Fruit fly (Drosophila melanogaster) whole organism, embryonic: ENCODE results near the gene CG10283.
A peak's percentile ranks its signal among the peaks of the same experiment; 100 is the strongest.

ENCODE experiments used
- Abd-B ChIP-seq: fragments of 200-800 bp; sonication (Bioruptor generic); optimal IDR thresholded peaks from 2 replicates; lab custom pipeline; 2018; ENCODE audit warnings: missing biosample characterization, mild to moderate bottlenecking, missing genetic modification characterization, moderate library complexity
- Blimp-1 ChIP-seq: fragments of 200-800 bp; sonication (Bioruptor generic); optimal IDR thresholded peaks from 3 replicates; lab custom pipeline; 2018; ENCODE audit warnings: missing biosample characterization, missing genetic modification characterization, mild to moderate bottlenecking, moderate library complexity, missing genetic modification reagents
- CG10959 ChIP-seq: fragments of 200-800 bp; sonication (Bioruptor generic); IDR thresholded peaks from 2 replicates; pipeline ENCODE4 v1.3.6; 2022; ENCODE audit warnings: missing biosample characterization, missing genetic modification characterization
- CG10979 ChIP-seq: fragments of 200-800 bp; sonication (Bioruptor generic); optimal IDR thresholded peaks from 2 replicates; lab custom pipeline; 2018; ENCODE audit warnings: missing biosample characterization, mild to moderate bottlenecking, missing genetic modification characterization, moderate library complexity
- CG11247 ChIP-seq: fragments of 200-800 bp; sonication (Bioruptor generic); IDR thresholded peaks from 2 replicates; pipeline ENCODE4 v1.3.6; 2022; ENCODE audit warnings: missing biosample characterization, missing genetic modification characterization
- CG12391 ChIP-seq: fragments of 200-800 bp; sonication (Bioruptor generic); optimal IDR thresholded peaks from 3 replicates; lab custom pipeline; 2018; ENCODE audit warnings: missing biosample characterization, mild to moderate bottlenecking, missing genetic modification characterization, moderate library complexity
- CG12744 ChIP-seq: fragments of 200-800 bp; sonication (Bioruptor generic); optimal IDR thresholded peaks from 2 replicates; lab custom pipeline; 2016; ENCODE audit warnings: missing biosample characterization, missing genetic modification characterization
- CG14860 ChIP-seq: fragments of 200-800 bp; sonication (Bioruptor generic); IDR thresholded peaks from 3 replicates; pipeline ENCODE4 v1.3.6; 2022; ENCODE audit warnings: missing biosample characterization, missing genetic modification characterization; ENCODE audit not compliant: partially characterized antibody
- CG16779 ChIP-seq: fragments of 200-800 bp; sonication (Bioruptor generic); IDR thresholded peaks from 2 replicates; pipeline ENCODE4 v1.3.6; 2022; ENCODE audit warnings: missing biosample characterization, missing genetic modification characterization
- CG1792 ChIP-seq: fragments of 200-800 bp; sonication (Bioruptor generic); optimal IDR thresholded peaks from 2 replicates; lab custom pipeline; 2016; ENCODE audit warnings: missing biosample characterization, missing genetic modification characterization
- CG33557 ChIP-seq: fragments of 200-800 bp; sonication (Bioruptor generic); optimal IDR thresholded peaks from 2 replicates; lab custom pipeline; 2019; ENCODE audit warnings: missing biosample characterization, mild to moderate bottlenecking, missing genetic modification characterization, moderate library complexity
- CG34224 ChIP-seq: fragments of 200-800 bp; sonication (Bioruptor generic); IDR thresholded peaks from 3 replicates; pipeline ENCODE4 v1.3.6; 2022; ENCODE audit warnings: missing biosample characterization, missing genetic modification characterization; ENCODE audit not compliant: partially characterized antibody
- CG42726 ChIP-seq: fragments of 200-800 bp; sonication (Bioruptor generic); IDR thresholded peaks from 2 replicates; pipeline ENCODE4 v1.3.6; 2022; ENCODE audit warnings: missing biosample characterization, missing genetic modification characterization; ENCODE audit not compliant: partially characterized antibody
- CG6175 ChIP-seq: fragments of 200-800 bp; sonication (Bioruptor generic); IDR thresholded peaks from 3 replicates; pipeline ENCODE4 v1.3.6; 2022; ENCODE audit warnings: missing biosample characterization, missing genetic modification characterization
- CG6689 ChIP-seq: fragments of 200-800 bp; sonication (Bioruptor generic); IDR thresholded peaks from 2 replicates; pipeline ENCODE4 v1.3.6; 2022; ENCODE audit warnings: missing biosample characterization, missing genetic modification characterization
- CG7271 ChIP-seq: fragments of 200-800 bp; sonication (Bioruptor generic); optimal IDR thresholded peaks from 2 replicates; lab custom pipeline; 2018; ENCODE audit warnings: missing biosample characterization, mild to moderate bottlenecking, missing genetic modification characterization, moderate library complexity
- CG7556 ChIP-seq: fragments of 200-800 bp; sonication (Bioruptor generic); optimal IDR thresholded peaks from 2 replicates; lab custom pipeline; 2017; ENCODE audit warnings: missing biosample characterization, mild to moderate bottlenecking, missing genetic modification characterization
- CG8281 ChIP-seq: fragments of 200-800 bp; sonication (Bioruptor generic); optimal IDR thresholded peaks from 2 replicates; lab custom pipeline; 2018; ENCODE audit warnings: missing biosample characterization, mild to moderate bottlenecking, missing genetic modification characterization, moderate library complexity
- CG8765 ChIP-seq: fragments of 200-800 bp; sonication (Bioruptor generic); IDR thresholded peaks from 2 replicates; pipeline ENCODE4 v1.3.6; 2022; ENCODE audit warnings: missing biosample characterization, missing genetic modification characterization
- CG9609 ChIP-seq: fragments of 200-800 bp; sonication (Bioruptor generic); optimal IDR thresholded peaks from 3 replicates; lab custom pipeline; 2016; ENCODE audit warnings: missing biosample characterization, missing genetic modification characterization
- CG9727 ChIP-seq: fragments of 200-800 bp; sonication (Bioruptor generic); optimal IDR thresholded peaks from 3 replicates; lab custom pipeline; 2017; ENCODE audit warnings: missing biosample characterization, mild to moderate bottlenecking, missing genetic modification characterization
- E2f1 ChIP-seq: fragments of 200-800 bp; sonication (Bioruptor generic); IDR thresholded peaks from 2 replicates; pipeline ENCODE4 v1.3.6; 2022; ENCODE audit warnings: missing biosample characterization, missing genetic modification characterization
- Lim3 ChIP-seq: fragments of 200-800 bp; sonication (Bioruptor generic); IDR thresholded peaks from 2 replicates; pipeline ENCODE4 v1.3.6; 2022; ENCODE audit warnings: missing biosample characterization, missing genetic modification characterization
- Ravus ChIP-seq: fragments of 200-800 bp; sonication (Bioruptor generic); IDR thresholded peaks from 2 replicates; pipeline ENCODE4 v1.3.6; 2022; ENCODE audit warnings: missing biosample characterization, missing genetic modification characterization
- Rfx ChIP-seq: fragments of 200-800 bp; sonication (Bioruptor generic); IDR thresholded peaks from 2 replicates; pipeline ENCODE4 v1.3.6; 2022; ENCODE audit warnings: missing biosample characterization, missing genetic modification characterization
- Taf1 ChIP-seq: fragments of 200-800 bp; sonication (Bioruptor generic); IDR thresholded peaks from 2 replicates; pipeline ENCODE4 v1.3.6; 2022; ENCODE audit warnings: missing biosample characterization, missing genetic modification characterization
- Tbp ChIP-seq: fragments of >200 bp; optimal IDR thresholded peaks from 2 replicates; lab custom pipeline; 2018; ENCODE audit warnings: missing biosample characterization, missing genetic modification characterization
- Xrp1 ChIP-seq: fragments of 200-800 bp; sonication (Bioruptor generic); IDR thresholded peaks from 2 replicates; pipeline ENCODE4 v1.3.6; 2022; ENCODE audit warnings: missing biosample characterization, missing genetic modification characterization
- ac ChIP-seq: fragments of 200-800 bp; sonication (Bioruptor generic); optimal IDR thresholded peaks from 3 replicates; lab custom pipeline; 2017; ENCODE audit warnings: missing biosample characterization, mild to moderate bottlenecking, missing genetic modification characterization
- bbx ChIP-seq: fragments of 200-800 bp; sonication (Bioruptor generic); IDR thresholded peaks from 2 replicates; pipeline ENCODE4 v1.3.6; 2022; ENCODE audit warnings: missing biosample characterization, missing genetic modification characterization; ENCODE audit not compliant: partially characterized antibody
- bowl ChIP-seq: fragments of 200-800 bp; sonication (Bioruptor generic); IDR thresholded peaks from 2 replicates; pipeline ENCODE4 v1.3.6; 2022; ENCODE audit warnings: missing biosample characterization, missing genetic modification characterization
- cas ChIP-seq: fragments of 200-800 bp; sonication (Bioruptor generic); IDR thresholded peaks from 2 replicates; pipeline ENCODE4 v1.3.6; 2022; ENCODE audit warnings: missing biosample characterization, missing genetic modification characterization
- caup ChIP-seq: fragments of 200-800 bp; sonication (Bioruptor generic); optimal IDR thresholded peaks from 3 replicates; lab custom pipeline; 2017; ENCODE audit warnings: missing biosample characterization, mild to moderate bottlenecking, missing genetic modification characterization, moderate library complexity; ENCODE audit not compliant: severe bottlenecking
- ems ChIP-seq: fragments of 200-800 bp; sonication (Bioruptor generic); optimal IDR thresholded peaks from 3 replicates; lab custom pipeline; 2016; ENCODE audit warnings: missing biosample characterization, missing genetic modification characterization
- fd102C ChIP-seq: fragments of 200-800 bp; sonication (Bioruptor generic); optimal IDR thresholded peaks from 2 replicates; lab custom pipeline; 2018; ENCODE audit warnings: missing biosample characterization, mild to moderate bottlenecking, missing genetic modification characterization, moderate library complexity
- klu ChIP-seq: fragments of 200-800 bp; sonication (Bioruptor generic); IDR thresholded peaks from 2 replicates; pipeline ENCODE4 v1.3.6; 2022; ENCODE audit warnings: missing biosample characterization, missing genetic modification characterization
- lov ChIP-seq, 2 experiments: fragments of 200-800 bp in 1 of 2; fragments of >200 bp in 1 of 2; sonication (Bioruptor generic) in 1 of 2; IDR thresholded peaks in 1 of 2; optimal IDR thresholded peaks in 1 of 2; 2 replicates in 1 of 2; 3 replicates in 1 of 2; pipeline versions ENCODE4 v1.3.6 to Lab custom; 2017 to 2022; ENCODE audit warnings: missing biosample characterization in 1 of 2, missing genetic modification characterization in 1 of 2
- mirr ChIP-seq: fragments of 200-800 bp; sonication (Bioruptor generic); optimal IDR thresholded peaks from 3 replicates; lab custom pipeline; 2018; ENCODE audit warnings: missing biosample characterization, mild to moderate bottlenecking, missing genetic modification characterization
- nmo ChIP-seq: fragments of 200-800 bp; sonication (Bioruptor generic); optimal IDR thresholded peaks from 2 replicates; lab custom pipeline; 2018; ENCODE audit warnings: missing biosample characterization, mild to moderate bottlenecking, missing genetic modification characterization, moderate library complexity
- org-1 ChIP-seq: fragments of 200-800 bp; sonication (Bioruptor generic); optimal IDR thresholded peaks from 2 replicates; lab custom pipeline; 2017; ENCODE audit warnings: missing biosample characterization, missing genetic modification characterization
- pan ChIP-seq, 4 experiments: fragments of >200 bp in 3 of 4; fragments of 200-800 bp in 1 of 4; sonication (Bioruptor generic) in 1 of 4; optimal IDR thresholded peaks in 3 of 4; IDR thresholded peaks in 1 of 4; 2 replicates each; pipeline versions ENCODE4 v1.3.6 to Lab custom; 2017 to 2022; ENCODE audit warnings: missing biosample characterization in 2 of 4, missing genetic modification characterization in 2 of 4, mixed read lengths in 1 of 4
- pfk ChIP-seq: fragments of 200-800 bp; sonication (Bioruptor generic); optimal IDR thresholded peaks from 2 replicates; lab custom pipeline; 2018; ENCODE audit warnings: missing biosample characterization, mild to moderate bottlenecking, missing genetic modification characterization, moderate library complexity
- psq ChIP-seq: fragments of 200-800 bp; sonication (Bioruptor generic); optimal IDR thresholded peaks from 2 replicates; lab custom pipeline; 2017; ENCODE audit warnings: missing biosample characterization, missing genetic modification characterization
- sc ChIP-seq, 3 experiments: fragments of >200 bp in 2 of 3; fragments of 200-800 bp in 1 of 3; sonication (Bioruptor generic) in 1 of 3; optimal IDR thresholded peaks; 2 replicates in 2 of 3; 3 replicates in 1 of 3; lab custom pipeline; 2017; ENCODE audit warnings: mild to moderate bottlenecking in 1 of 3, missing biosample characterization in 1 of 3, missing genetic modification characterization in 1 of 3, missing genetic modification reagents in 1 of 3
- sisA ChIP-seq: fragments of 200-800 bp; sonication (Bioruptor generic); IDR thresholded peaks from 2 replicates; pipeline ENCODE4 v1.3.6; 2022; ENCODE audit warnings: missing biosample characterization, missing genetic modification characterization
- sqz ChIP-seq: fragments of 200-800 bp; sonication (Bioruptor generic); optimal IDR thresholded peaks from 3 replicates; lab custom pipeline; 2018; ENCODE audit warnings: missing biosample characterization, mild to moderate bottlenecking, missing genetic modification characterization
- tio ChIP-seq: fragments of 200-800 bp; sonication (Bioruptor generic); optimal IDR thresholded peaks from 2 replicates; lab custom pipeline; 2017; ENCODE audit warnings: missing biosample characterization, missing genetic modification characterization, inconsistent platforms
- ttk ChIP-seq: fragments of 200-800 bp; sonication (Bioruptor generic); IDR thresholded peaks from 2 replicates; pipeline ENCODE4 v2.1.2; 2022; ENCODE audit warnings: missing biosample characterization, missing genetic modification characterization

The CG10283 gene

dm6 chr2L:18448639-18449430 lies 35.5 kb downstream of the CG10283 start, which contains the start of gene ncm (continued):
- TF ChIP-seq lov (optimal IDR thresholded peaks at IDR 0.05; lab: Kevin White, UChicago) (no peak), lov (GFP tag; IDR thresholded peaks at IDR 0.05; lab: Robert Waterston, UW) (no peak), E2f1 (GFP tag; lab: Robert Waterston, UW) (no peak), Rfx (GFP tag; lab: Robert Waterston, UW) (0 out of 2 replicates have a peak, but pooled peaks have one; percentile 37), Tbp (GFP tag; lab: Kevin White, UChicago) (no peak), pfk (GFP tag; lab: Kevin White, UChicago) (peak; percentile 88), Ravus (GFP tag; lab: Robert Waterston, UW) (no peak), Blimp-1 (GFP tag; lab: Kevin White, UChicago) (no peak), mirr (GFP tag; lab: Kevin White, UChicago) (no peak), sqz (GFP tag; lab: Kevin White, UChicago) (no peak), fd102C (GFP tag; lab: Kevin White, UChicago) (no peak), CG7271 (tag; lab: Kevin White, UChicago) (no peak), klu (GFP tag; lab: Robert Waterston, UW) (no peak), bowl (no peak), nmo (GFP tag; lab: Kevin White, UChicago) (peak; percentile 42), CG12391 (tag; lab: Kevin White, UChicago) (peak; percentile 56), caup (GFP tag; lab: Kevin White, UChicago) (no peak), Abd-B (GFP tag; lab: Kevin White, UChicago) (no peak), CG9727 (no peak), CG16779 (GFP tag; lab: Robert Waterston, UW) (no peak), Taf1 (no peak), CG14860 (peak; percentile 83), tio (no peak), CG8765 (GFP tag; lab: Robert Waterston, UW) (no peak), CG10959 (GFP tag; lab: Robert Waterston, UW) (no peak), Xrp1 (GFP tag; lab: Robert Waterston, UW) (no peak), cas (GFP tag; lab: Robert Waterston, UW) (no peak), CG10979 (tag; lab: Kevin White, UChicago) (no peak), psq (GFP tag; lab: Kevin White, UChicago) (no peak), pan (optimal IDR thresholded peaks at IDR 0.05; lab: Kevin White, UChicago) (no peak), pan (GFP tag; optimal IDR thresholded peaks at IDR 0.05 in 1 of 2, IDR thresholded peaks at IDR 0.05 in 1 of 2) (no peak), bbx (peak; percentile 86), CG33557 (GFP tag; lab: Kevin White, UChicago) (peak; percentile 8), ac (GFP tag; lab: Kevin White, UChicago) (no peak), sisA (GFP tag; lab: Robert Waterston, UW) (no peak), CG12744 (GFP tag; lab: Kevin White, UChicago) (no peak), CG42726 (GFP tag; lab: Robert Waterston, UW) (peak; percentile 71; the same call in 1 of the 2 replicates), CG6175 (GFP tag; lab: Robert Waterston, UW) (no peak), CG9609 (no peak), sc (optimal IDR thresholded peaks at IDR 0.05; lab: Kevin White, UChicago) (no peak), sc (GFP tag; optimal IDR thresholded peaks at IDR 0.05; lab: Kevin White, UChicago) (no peak), org-1 (GFP tag; lab: Kevin White, UChicago) (no peak), ttk (GFP tag; lab: Robert Waterston, UW) (no peak), CG34224 (GFP tag; lab: Robert Waterston, UW) (peak; percentile 92), Lim3 (GFP tag; lab: Robert Waterston, UW) (no peak), CG7556 (no peak), CG11247 (GFP tag; lab: Robert Waterston, UW) (no peak), CG8281 (no peak), ems (GFP tag; lab: Kevin White, UChicago) (no peak), CG1792 (GFP tag; lab: Kevin White, UChicago) (no peak), CG6689 (GFP tag; lab: Robert Waterston, UW) (no peak)
